Worm (Caenorhabditis elegans) whole organism, mixed stage, embryonic: ENCODE results near the gene nhr-201.

Experiments used
- M03D4.4 ChIP-seq: sonication (generic microtip); optimal IDR thresholded peaks from 2 replicates; lab custom pipeline; 2017; ENCODE audit warnings: mild to moderate bottlenecking, missing genetic modification characterization, missing compliant biosample characterization
- bed-3 ChIP-seq: fragments of 200-800 bp; sonication (Bioruptor generic); optimal IDR thresholded peaks from 3 replicates; lab custom pipeline; 2018; ENCODE audit warnings: mild to moderate bottlenecking, missing genetic modification characterization, moderate library complexity, missing compliant biosample characterization
- blmp-1 ChIP-seq: fragments of 150-350 bp; optimal IDR thresholded peaks from 2 replicates; lab custom pipeline; 2014; ENCODE audit warnings: missing biosample characterization, missing genetic modification characterization
- ceh-39 ChIP-seq: fragments of 150-350 bp; optimal IDR thresholded peaks from 2 replicates; lab custom pipeline; 2014; ENCODE audit warnings: missing biosample characterization, missing genetic modification characterization
- ceh-43 ChIP-seq: fragments of 200-800 bp; sonication (Bioruptor generic); optimal IDR thresholded peaks from 2 replicates; lab custom pipeline; 2018; ENCODE audit warnings: mild to moderate bottlenecking, missing genetic modification characterization, moderate library complexity, missing compliant biosample characterization
- ceh-83 ChIP-seq: fragments of 200-800 bp; sonication (Bioruptor generic); optimal IDR thresholded peaks from 2 replicates; lab custom pipeline; 2018; ENCODE audit warnings: mild to moderate bottlenecking, missing genetic modification characterization, missing compliant biosample characterization
- ces-1 ChIP-seq: fragments of 150-350 bp; optimal IDR thresholded peaks from 2 replicates; lab custom pipeline; 2014; ENCODE audit warnings: missing biosample characterization, missing genetic modification reagents, missing genetic modification characterization
- cnd-1 ChIP-seq: fragments of 200-800 bp; sonication (Bioruptor generic); optimal IDR thresholded peaks from 2 replicates; lab custom pipeline; 2018; ENCODE audit warnings: mild to moderate bottlenecking, missing genetic modification characterization, missing compliant biosample characterization
- drap-1 ChIP-seq: fragments of 200-800 bp; sonication (Bioruptor generic); optimal IDR thresholded peaks from 3 replicates; lab custom pipeline; 2018; ENCODE audit warnings: mild to moderate bottlenecking, missing genetic modification characterization, missing compliant biosample characterization
- elt-1 ChIP-seq: sonication (generic microtip); optimal IDR thresholded peaks from 2 replicates; lab custom pipeline; 2017; ENCODE audit warnings: missing genetic modification characterization, mild to moderate bottlenecking, missing compliant biosample characterization, antibody characterized with exemption, moderate library complexity, borderline replicate concordance; ENCODE audit not compliant: insufficient read depth
- elt-3 ChIP-seq: fragments of 150-350 bp; optimal IDR thresholded peaks from 2 replicates; lab custom pipeline; 2014; ENCODE audit warnings: missing biosample characterization, missing genetic modification characterization
- flh-1 ChIP-seq: fragments of 200-800 bp; sonication (Bioruptor generic); optimal IDR thresholded peaks from 2 replicates; lab custom pipeline; 2018; ENCODE audit warnings: mild to moderate bottlenecking, missing genetic modification characterization, moderate library complexity, missing compliant biosample characterization
- ham-2 ChIP-seq: fragments of 200-800 bp; sonication (Bioruptor generic); optimal IDR thresholded peaks from 2 replicates; lab custom pipeline; 2018; ENCODE audit warnings: mild to moderate bottlenecking, missing genetic modification characterization, missing compliant biosample characterization
- hlh-1 ChIP-seq: fragments of 150-350 bp; optimal IDR thresholded peaks from 2 replicates; lab custom pipeline; 2014; ENCODE audit warnings: missing biosample characterization, missing genetic modification reagents, missing genetic modification characterization
- lin-13 ChIP-seq: fragments of 150-350 bp; optimal IDR thresholded peaks from 2 replicates; lab custom pipeline; 2014; ENCODE audit warnings: missing biosample characterization, missing genetic modification characterization
- mab-5 ChIP-seq: fragments of 150-350 bp; optimal IDR thresholded peaks from 2 replicates; lab custom pipeline; 2014; ENCODE audit warnings: missing biosample characterization, missing genetic modification characterization
- mls-2 ChIP-seq: sonication (generic microtip); optimal IDR thresholded peaks from 2 replicates; lab custom pipeline; 2016; ENCODE audit warnings: mild to moderate bottlenecking, missing genetic modification characterization, moderate library complexity, missing compliant biosample characterization
- nhr-12 ChIP-seq: fragments of 150-350 bp; optimal IDR thresholded peaks from 2 replicates; lab custom pipeline; 2014; ENCODE audit warnings: missing biosample characterization, missing genetic modification characterization
- nhr-2 ChIP-seq: fragments of 150-350 bp; optimal IDR thresholded peaks from 2 replicates; lab custom pipeline; 2014; ENCODE audit warnings: missing biosample characterization, missing genetic modification characterization
- nhr-237 ChIP-seq: fragments of 150-350 bp; optimal IDR thresholded peaks from 2 replicates; lab custom pipeline; 2014; ENCODE audit warnings: missing biosample characterization, missing genetic modification characterization
- nhr-28 ChIP-seq: fragments of 150-350 bp; optimal IDR thresholded peaks from 2 replicates; lab custom pipeline; 2014; ENCODE audit warnings: missing biosample characterization, missing genetic modification characterization
- nhr-76 ChIP-seq: sonication (generic microtip); optimal IDR thresholded peaks from 2 replicates; lab custom pipeline; 2017; ENCODE audit warnings: missing biosample characterization, missing genetic modification characterization
- sem-2 ChIP-seq: fragments of 200-800 bp; sonication (Bioruptor generic); optimal IDR thresholded peaks from 2 replicates; lab custom pipeline; 2018; ENCODE audit warnings: mild to moderate bottlenecking, missing genetic modification characterization, missing compliant biosample characterization
- snpc-4 ChIP-seq: fragments of 150-350 bp; optimal IDR thresholded peaks from 2 replicates; lab custom pipeline; 2014; ENCODE audit warnings: missing biosample characterization, missing genetic modification characterization
- sptf-1 ChIP-seq: sonication (generic microtip); optimal IDR thresholded peaks from 2 replicates; lab custom pipeline; 2017; ENCODE audit warnings: mild to moderate bottlenecking, missing genetic modification characterization, moderate library complexity, missing compliant biosample characterization
- tbx-8 ChIP-seq: fragments of 200-800 bp; sonication (Bioruptor generic); optimal IDR thresholded peaks from 2 replicates; lab custom pipeline; 2018; ENCODE audit warnings: mild to moderate bottlenecking, missing genetic modification characterization, moderate library complexity, missing compliant biosample characterization
- unc-120 ChIP-seq: sonication (generic microtip); optimal IDR thresholded peaks from 2 replicates; lab custom pipeline; 2017; ENCODE audit warnings: missing genetic modification characterization, missing compliant biosample characterization; ENCODE audit not compliant: poor library complexity, severe bottlenecking
- unc-39 ChIP-seq: fragments of 150-350 bp; optimal IDR thresholded peaks from 2 replicates; lab custom pipeline; 2014; ENCODE audit warnings: missing biosample characterization, missing genetic modification characterization
- zip-8 ChIP-seq: fragments of 150-350 bp; optimal IDR thresholded peaks from 2 replicates; lab custom pipeline; 2014; ENCODE audit warnings: missing biosample characterization, missing genetic modification characterization

nhr-201 gene

DNA sequence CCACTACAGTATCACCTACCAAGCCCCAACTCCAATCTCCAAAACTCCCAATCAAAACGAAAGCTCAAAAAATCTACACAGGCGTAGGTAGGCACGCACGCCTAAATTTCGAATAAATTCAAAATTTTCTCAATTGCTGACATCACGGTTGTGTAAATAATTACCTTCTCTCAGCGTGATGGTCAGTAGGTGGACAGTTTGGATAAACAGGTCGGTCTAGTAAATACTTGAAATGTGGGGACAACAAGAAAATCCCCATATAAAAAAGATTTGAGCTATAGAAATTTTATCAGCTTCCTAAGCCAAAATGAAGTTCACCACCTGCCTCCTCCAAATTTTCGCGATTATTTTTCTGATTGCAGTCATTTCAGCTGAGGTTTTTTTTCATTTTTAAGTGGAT is 26.5 kb upstream of the nhr-201 start, which contains the start of gene B0554.1:
TSS of gene B0554.1 (plus strand) at position 301 of the 400 bp plus-strand sequence.
- TF ChIP-seq zip-8 (tag; lab: Kevin White, UChicago), result no peak
- no peak for TF ChIP-seq ces-1 (GFP tag; lab: Kevin White, UChicago)
- no peak for TF ChIP-seq nhr-2 (tag; lab: Kevin White, UChicago)
- no peak for TF ChIP-seq hlh-1 (tag; lab: Kevin White, UChicago)
- no peak for TF ChIP-seq blmp-1 (tag; lab: Kevin White, UChicago)
- TF ChIP-seq ceh-43 (GFP tag; lab: Kevin White, UChicago), result no peak
- no peak for TF ChIP-seq unc-120 (tag; lab: Kevin White, UChicago)
- TF ChIP-seq nhr-12 (tag; lab: Kevin White, UChicago), result no peak
- TF ChIP-seq ham-2 (GFP tag; lab: Kevin White, UChicago), result no peak
- no peak for TF ChIP-seq mab-5 (tag; lab: Kevin White, UChicago)
- no peak for TF ChIP-seq flh-1 (GFP tag; lab: Kevin White, UChicago)
- TF ChIP-seq mls-2 (tag; lab: Kevin White, UChicago), result no peak
- TF ChIP-seq M03D4.4 (tag; lab: Kevin White, UChicago), result no peak
- TF ChIP-seq snpc-4 (tag; lab: Kevin White, UChicago), result no peak
- TF ChIP-seq, all 35 proteins: peak for 0

DNA sequence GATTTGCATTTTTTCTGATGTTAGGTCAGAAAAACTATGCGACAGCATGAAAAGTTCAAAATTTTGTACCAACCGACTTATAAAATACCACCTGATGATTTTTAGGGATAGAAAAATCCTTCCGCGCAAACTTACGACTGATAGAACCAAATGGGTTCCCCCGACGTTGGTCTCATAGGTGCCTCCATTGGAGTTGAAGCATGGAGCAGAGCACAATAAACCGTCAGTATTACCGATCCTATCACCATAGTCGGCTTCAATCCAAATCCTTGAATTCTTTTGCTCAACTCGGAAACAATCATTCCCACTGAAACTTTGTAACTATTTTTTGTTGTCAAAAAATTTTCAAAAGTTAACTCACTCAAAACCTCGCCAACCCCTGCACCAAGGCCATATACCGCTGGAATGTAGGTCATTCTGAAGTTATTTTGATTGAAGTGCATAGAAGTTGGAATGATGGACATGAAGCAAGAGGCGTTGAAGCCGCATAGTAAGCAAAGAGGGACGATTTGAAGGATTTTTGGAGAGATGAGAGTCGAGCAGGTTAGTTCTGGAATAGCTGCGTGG is 25.4 kb upstream of the nhr-201 start:
- no peak for TF ChIP-seq bed-3
- TF ChIP-seq nhr-12 (tag; lab: Kevin White, UChicago), result no peak
- TF ChIP-seq mab-5 (tag; lab: Kevin White, UChicago), result no peak
- TF ChIP-seq blmp-1 (tag; lab: Kevin White, UChicago), result no peak
- TF ChIP-seq sptf-1, result no peak
- no peak for TF ChIP-seq drap-1 (GFP tag; lab: Kevin White, UChicago)
- no peak for TF ChIP-seq cnd-1
- no peak for TF ChIP-seq tbx-8 (GFP tag; lab: Kevin White, UChicago)
- no peak for TF ChIP-seq unc-120 (tag; lab: Kevin White, UChicago)
- TF ChIP-seq elt-1 (tag; lab: Kevin White, UChicago), result no peak
- TF ChIP-seq unc-39 (tag; lab: Kevin White, UChicago), result no peak
- no peak for TF ChIP-seq zip-8 (tag; lab: Kevin White, UChicago)
- TF ChIP-seq ceh-83 (GFP tag; lab: Kevin White, UChicago), result no peak
- TF ChIP-seq elt-3 (tag; lab: Kevin White, UChicago), result no peak
- no peak for TF ChIP-seq nhr-237 (tag; lab: Kevin White, UChicago)
- TF ChIP-seq, all 35 proteins: peak for 0

DNA sequence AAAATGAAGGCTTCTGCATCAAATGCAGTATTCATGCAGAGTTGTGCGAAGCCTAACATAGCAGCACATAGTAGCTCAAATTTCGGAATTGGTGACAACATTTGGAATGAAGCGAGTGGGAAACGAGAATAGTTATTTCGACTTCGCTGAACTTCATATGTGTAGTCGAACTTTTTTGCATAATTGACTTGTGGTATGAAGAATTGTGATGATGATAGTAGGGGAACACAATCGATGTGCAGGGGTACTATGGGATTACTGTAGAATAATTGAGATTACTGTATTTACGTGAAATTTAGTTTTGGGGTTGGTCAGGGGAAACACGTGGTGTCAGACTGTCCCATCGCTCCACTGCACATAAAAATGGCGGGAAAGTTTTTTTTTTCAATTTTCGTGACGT is 23.7 kb upstream of the nhr-201 start, which contains the start of gene B0554.7:
TSS of gene B0554.7 (minus strand) at position 101 of the 400 bp plus-strand sequence.
- TF ChIP-seq nhr-28 (tag; lab: Kevin White, UChicago) (no peak), elt-3 (tag; lab: Kevin White, UChicago) (no peak), nhr-237 (tag; lab: Kevin White, UChicago) (no peak), lin-13 (tag; lab: Kevin White, UChicago) (no peak), tbx-8 (GFP tag; lab: Kevin White, UChicago) (no peak), drap-1 (GFP tag; lab: Kevin White, UChicago) (no peak), unc-39 (tag; lab: Kevin White, UChicago) (no peak), sptf-1 (no peak), elt-1 (tag; lab: Kevin White, UChicago) (no peak), snpc-4 (tag; lab: Kevin White, UChicago) (no peak), ceh-39 (tag; lab: Kevin White, UChicago) (no peak), nhr-76 (no peak), unc-120 (tag; lab: Kevin White, UChicago) (no peak), flh-1 (GFP tag; lab: Kevin White, UChicago) (no peak), cnd-1 (no peak), zip-8 (tag; lab: Kevin White, UChicago) (no peak), ceh-43 (GFP tag; lab: Kevin White, UChicago) (no peak), ham-2 (GFP tag; lab: Kevin White, UChicago) (no peak), sem-2 (GFP tag; lab: Kevin White, UChicago) (no peak)

DNA sequence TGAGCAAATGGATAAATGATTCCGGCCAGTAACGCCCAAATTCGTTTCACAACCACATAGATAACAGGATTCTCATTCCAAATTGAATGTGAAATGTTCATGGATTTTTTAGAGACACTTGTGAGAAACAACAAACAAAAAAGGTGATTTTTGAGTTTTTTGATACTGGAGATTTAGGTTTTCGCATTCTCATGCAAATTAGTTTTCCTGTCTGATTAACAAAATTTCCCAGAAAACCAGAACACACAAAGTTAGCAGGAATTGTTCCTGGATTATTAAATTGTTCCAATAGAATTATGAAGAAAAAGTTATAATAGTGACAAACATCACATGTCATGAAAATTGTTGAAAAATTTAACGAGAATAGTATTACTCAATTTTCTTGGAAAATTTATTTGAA is 21.4 kb upstream of the nhr-201 start, which contains the start of gene srh-33:
TSS of gene srh-33 (minus strand) at position 101 of the 400 bp plus-strand sequence.
- TF ChIP-seq mab-5 (tag; lab: Kevin White, UChicago) (no peak), drap-1 (GFP tag; lab: Kevin White, UChicago) (no peak)
